Worm (Caenorhabditis elegans): Measurements from ENCODE around the gene best-13.

best-13 gene

DNA sequence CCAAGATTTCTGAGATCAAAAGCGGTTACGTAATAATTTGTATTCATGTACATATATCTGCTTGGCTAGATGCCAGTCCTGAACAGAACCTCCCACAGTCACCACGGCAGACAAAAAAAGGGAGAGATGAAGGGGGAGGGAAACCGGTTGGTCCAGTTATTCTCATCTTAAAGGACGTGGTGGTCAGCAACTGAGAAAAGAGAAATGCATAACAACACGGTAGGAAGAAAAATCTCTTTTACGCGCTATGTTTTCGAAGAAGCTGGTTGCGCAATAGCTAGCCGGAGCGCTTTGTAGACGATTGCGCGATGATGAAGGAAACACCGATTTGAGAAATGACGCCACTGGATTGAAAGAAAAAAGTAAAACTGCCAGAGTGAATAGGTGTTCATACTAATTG, 14.3 kb downstream of the best-13 start:
- TF ChIP-seq K02D7.2 (tag; optimal IDR thresholded peaks at IDR 0.05): no peak
- no peak for TF ChIP-seq ceh-48 (tag; optimal IDR thresholded peaks at IDR 0.05)
- TF ChIP-seq tbx-7 (tag; optimal IDR thresholded peaks at IDR 0.05): no peak
- no peak for TF ChIP-seq ttx-3 (tag; optimal IDR thresholded peaks at IDR 0.05)
- TF ChIP-seq hlh-6 (tag; optimal IDR thresholded peaks at IDR 0.05): no peak
- no peak for TF ChIP-seq syd-9 (tag; optimal IDR thresholded peaks at IDR 0.05)
- no peak for TF ChIP-seq sox-2 (GFP tag; IDR thresholded peaks at IDR 0.05)
- no peak for TF ChIP-seq fax-1 (tag; optimal IDR thresholded peaks at IDR 0.05)
- no peak for TF ChIP-seq ceh-45 (GFP tag; IDR thresholded peaks at IDR 0.05)
- TF ChIP-seq unc-42 (tag; optimal IDR thresholded peaks at IDR 0.05): no peak
- no peak for TF ChIP-seq unc-3 (GFP tag; conservative IDR thresholded peaks at IDR 0.05)
- no peak for TF ChIP-seq unc-3 (tag; optimal IDR thresholded peaks at IDR 0.05)

DNA sequence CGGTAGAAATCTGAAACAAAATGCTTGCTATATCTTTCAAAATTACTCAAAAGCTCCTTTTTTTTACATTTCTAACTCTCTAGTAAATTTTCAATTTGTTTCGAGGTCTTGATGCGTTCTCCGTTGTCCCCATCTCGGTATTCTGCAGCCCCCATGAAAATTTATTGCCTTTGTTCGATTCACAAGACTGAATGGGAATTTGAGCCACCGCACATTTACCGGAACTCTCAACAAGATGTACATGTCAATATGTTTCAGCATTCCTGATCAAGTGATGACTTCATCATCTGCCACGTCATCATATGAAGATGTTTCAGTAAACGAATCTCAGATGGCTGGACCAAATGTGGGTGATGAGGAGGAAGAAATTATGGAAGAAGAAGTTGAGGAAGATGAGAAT, 16.7 kb downstream of the best-13 start:
- no peak for TF ChIP-seq ceh-34 (tag; optimal IDR thresholded peaks at IDR 0.05)
- TF ChIP-seq dmd-4 (tag; optimal IDR thresholded peaks at IDR 0.05; ENCODE audit: borderline replicate concordance): no peak
- TF ChIP-seq T23F11.4 (GFP tag; optimal IDR thresholded peaks at IDR 0.05): no peak
- no peak for TF ChIP-seq ceh-19 (GFP tag; optimal IDR thresholded peaks at IDR 0.05)
- no peak for TF ChIP-seq syd-9 (tag; optimal IDR thresholded peaks at IDR 0.05)
- no peak for TF ChIP-seq lin-11 (tag; optimal IDR thresholded peaks at IDR 0.05)
- TF ChIP-seq zip-5 (tag; optimal IDR thresholded peaks at IDR 0.05): no peak
- TF ChIP-seq ttx-3 (tag; optimal IDR thresholded peaks at IDR 0.05): no peak
- TF ChIP-seq nhr-11 (tag; optimal IDR thresholded peaks at IDR 0.05): no peak
- no peak for TF ChIP-seq hlh-15 (tag; optimal IDR thresholded peaks at IDR 0.05)
- TF ChIP-seq ahr-1 (tag; optimal IDR thresholded peaks at IDR 0.05): no peak
- TF ChIP-seq lim-6 (tag; optimal IDR thresholded peaks at IDR 0.05): no peak
- no peak for TF ChIP-seq ceh-22 (tag; optimal IDR thresholded peaks at IDR 0.05)
- no peak for TF ChIP-seq ceh-14 (tag; optimal IDR thresholded peaks at IDR 0.05)
- TF ChIP-seq fkh-10 (GFP tag; optimal IDR thresholded peaks at IDR 0.05): no peak
- TF ChIP-seq pqm-1 (tag; optimal IDR thresholded peaks at IDR 0.05): no peak
- TF ChIP-seq unc-86 (tag; optimal IDR thresholded peaks at IDR 0.05): no peak

DNA sequence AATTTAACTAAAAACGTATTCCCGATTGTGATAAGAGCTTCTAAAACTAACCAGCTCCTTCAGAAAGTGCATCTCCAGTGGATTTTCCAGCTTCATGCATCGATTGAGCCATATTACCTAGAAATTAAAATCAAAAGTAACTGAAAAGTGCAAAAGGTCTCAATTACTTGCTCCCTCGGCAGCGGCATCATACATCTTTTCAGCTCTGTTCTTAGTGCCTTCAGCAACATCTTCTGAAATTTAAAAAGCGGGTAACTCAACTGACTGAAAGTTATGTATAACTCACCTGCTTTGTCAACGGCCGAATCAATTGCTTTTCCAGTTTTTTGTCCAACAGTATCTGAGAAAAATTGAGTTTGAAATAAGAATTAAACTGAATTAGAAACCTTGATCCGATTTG, 20.7 kb downstream of the best-13 start:
- TF ChIP-seq rnt-1 (tag; optimal IDR thresholded peaks at IDR 0.05) (no peak), tbx-7 (tag; optimal IDR thresholded peaks at IDR 0.05) (no peak), unc-86 (tag; optimal IDR thresholded peaks at IDR 0.05) (no peak), che-1 (tag; optimal IDR thresholded peaks at IDR 0.05) (no peak), ceh-34 (tag; optimal IDR thresholded peaks at IDR 0.05) (no peak), hlh-8 (tag; optimal IDR thresholded peaks at IDR 0.05) (no peak), dmd-4 (tag; optimal IDR thresholded peaks at IDR 0.05; ENCODE audit: borderline replicate concordance) (no peak), pag-3 (tag; optimal IDR thresholded peaks at IDR 0.05; ENCODE audit: borderline replicate concordance) (no peak), sox-4 (tag; optimal IDR thresholded peaks at IDR 0.05) (no peak), unc-55 (GFP tag; optimal IDR thresholded peaks at IDR 0.05) (no peak)

DNA sequence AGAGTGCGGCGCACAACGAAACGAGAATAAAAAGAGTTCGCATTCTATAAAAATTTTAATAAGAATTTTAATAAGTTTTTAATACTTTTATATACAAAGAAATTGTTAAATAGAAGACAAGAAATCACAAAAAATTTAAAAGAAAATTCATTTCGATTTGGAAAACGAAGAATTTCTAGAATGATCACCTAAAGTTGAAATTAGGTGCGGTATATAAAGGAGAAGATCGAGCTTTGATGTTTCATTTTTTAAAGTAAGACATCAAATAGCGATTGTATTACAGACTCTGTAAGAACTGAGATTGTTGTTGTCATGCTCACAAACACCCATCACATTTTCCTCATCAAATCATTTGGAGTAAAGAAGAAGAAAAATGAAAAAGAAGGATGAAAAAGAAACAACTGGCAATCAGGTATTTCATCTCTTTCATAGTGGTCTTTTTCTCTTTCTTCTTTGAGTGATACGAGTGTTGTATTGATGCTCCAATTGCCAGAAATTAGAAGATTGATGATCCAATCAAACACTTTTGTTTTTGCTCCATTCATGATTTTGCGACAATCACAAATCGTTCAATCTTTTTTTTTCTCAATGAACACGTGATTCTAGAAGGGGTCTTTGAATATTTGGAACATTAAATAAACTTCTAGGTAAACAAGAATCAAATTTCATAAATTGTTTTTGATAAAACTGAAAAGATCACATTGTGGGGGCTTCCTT, 24.6 kb downstream of the best-13 start, which contains the start of gene dur-1:
TSS of gene dur-1 (minus strand) at position 51 of the 717 bp plus-strand sequence.
- TF ChIP-seq sox-2 (GFP tag; IDR thresholded peaks at IDR 0.05) (no peak), ceh-14 (tag; optimal IDR thresholded peaks at IDR 0.05) (no peak), C08G9.2 (tag; optimal IDR thresholded peaks at IDR 0.05) (no peak), ref-2 (tag; optimal IDR thresholded peaks at IDR 0.05) (no peak), C38D4.7 (GFP tag; optimal IDR thresholded peaks at IDR 0.05) (no peak), pha-4 (tag; optimal IDR thresholded peaks at IDR 0.05) (no peak), ztf-16 (tag; optimal IDR thresholded peaks at IDR 0.05) (no peak), unc-55 (GFP tag; optimal IDR thresholded peaks at IDR 0.05) (peak; percentile 41), ets-4 (tag; optimal IDR thresholded peaks at IDR 0.05) (no peak), ceh-24 (tag; optimal IDR thresholded peaks at IDR 0.05) (no peak), dmd-4 (tag; optimal IDR thresholded peaks at IDR 0.05; ENCODE audit: borderline replicate concordance) (no peak), K02D7.2 (tag; optimal IDR thresholded peaks at IDR 0.05) (no peak), pha-2 (tag; optimal IDR thresholded peaks at IDR 0.05) (no peak), zip-5 (tag; optimal IDR thresholded peaks at IDR 0.05) (no peak), npax-4 (tag; optimal IDR thresholded peaks at IDR 0.05) (no peak), pag-3 (tag; optimal IDR thresholded peaks at IDR 0.05; ENCODE audit: borderline replicate concordance) (no peak), ceh-18 (tag; optimal IDR thresholded peaks at IDR 0.05) (peak; percentile 53), lim-6 (tag; optimal IDR thresholded peaks at IDR 0.05) (no peak), ceh-22 (tag; optimal IDR thresholded peaks at IDR 0.05) (no peak), pat-9 (tag; optimal IDR thresholded peaks at IDR 0.05) (no peak), madf-2 (tag; optimal IDR thresholded peaks at IDR 0.05) (no peak), mec-3 (tag; optimal IDR thresholded peaks at IDR 0.05; ENCODE audit: borderline replicate concordance) (no peak), nfya-1 (tag; optimal IDR thresholded peaks at IDR 0.05) (peak; percentile 4)
